Worm (Caenorhabditis elegans) whole organism, L2 larva: ENCODE measurements around the gene H03A11.13.

Experiments
- F13H6.1 ChIP-seq: sonication (generic microtip); optimal IDR thresholded peaks from 2 replicates; lab custom pipeline; 2016; ENCODE audit warnings: missing genetic modification characterization, missing compliant biosample characterization
- R02D3.7 ChIP-seq: fragments of 150-350 bp; optimal IDR thresholded peaks from 2 replicates; lab custom pipeline; 2014; ENCODE audit warnings: missing biosample characterization, missing genetic modification characterization
- Y55F3AM.14 ChIP-seq: fragments of 200-800 bp; sonication (Bioruptor generic); optimal IDR thresholded peaks from 2 replicates; lab custom pipeline; 2018; ENCODE audit warnings: mild to moderate bottlenecking, missing genetic modification characterization, missing compliant biosample characterization
- ZK546.5 ChIP-seq: sonication (generic microtip); optimal IDR thresholded peaks from 2 replicates; lab custom pipeline; 2017; ENCODE audit warnings: missing biosample characterization, missing genetic modification characterization
- alr-1 ChIP-seq: fragments of 150-350 bp; optimal IDR thresholded peaks from 2 replicates; lab custom pipeline; 2014; ENCODE audit warnings: missing biosample characterization, missing genetic modification characterization
- ama-1 ChIP-seq: fragments of 150-350 bp; optimal IDR thresholded peaks from 2 replicates; lab custom pipeline; 2018; ENCODE audit warnings: inconsistent platforms
- blmp-1 ChIP-seq: sonication (generic microtip); optimal IDR thresholded peaks from 2 replicates; lab custom pipeline; 2017; ENCODE audit warnings: missing genetic modification characterization, mild to moderate bottlenecking, missing compliant biosample characterization, antibody characterized with exemption, moderate library complexity; ENCODE audit not compliant: insufficient read depth
- ceh-16 ChIP-seq: fragments of 150-350 bp; optimal IDR thresholded peaks from 2 replicates; lab custom pipeline; 2014; ENCODE audit warnings: missing biosample characterization, missing genetic modification characterization
- ceh-82 ChIP-seq: fragments of 150-350 bp; optimal IDR thresholded peaks from 2 replicates; lab custom pipeline; 2014; ENCODE audit warnings: missing biosample characterization, missing genetic modification characterization
- crh-2 ChIP-seq: sonication (generic microtip); optimal IDR thresholded peaks from 2 replicates; lab custom pipeline; 2017; ENCODE audit warnings: missing biosample characterization, missing genetic modification characterization
- egl-27 ChIP-seq: sonication (generic microtip); optimal IDR thresholded peaks from 3 replicates; lab custom pipeline; 2017; ENCODE audit warnings: missing biosample characterization, missing genetic modification reagents, missing genetic modification characterization
- fos-1 ChIP-seq: fragments of 150-350 bp; optimal IDR thresholded peaks from 2 replicates; lab custom pipeline; 2014; ENCODE audit warnings: missing biosample characterization, missing genetic modification characterization
- gmeb-1 ChIP-seq: fragments of 150-350 bp; optimal IDR thresholded peaks from 2 replicates; lab custom pipeline; 2014; ENCODE audit warnings: missing biosample characterization, missing genetic modification characterization
- mab-5 ChIP-seq: fragments of 150-350 bp; optimal IDR thresholded peaks from 2 replicates; lab custom pipeline; 2014; ENCODE audit warnings: missing biosample characterization, missing genetic modification characterization
- nhr-129 ChIP-seq: fragments of 150-350 bp; optimal IDR thresholded peaks from 2 replicates; lab custom pipeline; 2014; ENCODE audit warnings: missing biosample characterization, missing genetic modification characterization
- nhr-21 ChIP-seq: fragments of 150-350 bp; optimal IDR thresholded peaks from 2 replicates; lab custom pipeline; 2014; ENCODE audit warnings: missing biosample characterization, missing genetic modification characterization
- nhr-23 ChIP-seq: fragments of 150-350 bp; optimal IDR thresholded peaks from 2 replicates; lab custom pipeline; 2014; ENCODE audit warnings: missing biosample characterization, missing genetic modification reagents, missing genetic modification characterization
- skn-1 ChIP-seq: sonication (generic microtip); optimal IDR thresholded peaks from 2 replicates; lab custom pipeline; 2017; ENCODE audit warnings: missing biosample characterization, missing genetic modification characterization
- sma-9 ChIP-seq, 2 experiments: fragments of 150-350 bp in 1 of 2; sonication (generic microtip) in 1 of 2; optimal IDR thresholded peaks; 2 replicates each; lab custom pipeline; 2014 to 2016; ENCODE audit warnings: missing genetic modification characterization in 2 of 2, mild to moderate bottlenecking in 1 of 2, missing biosample characterization in 1 of 2, missing compliant biosample characterization in 1 of 2, missing genetic modification reagents in 1 of 2, moderate library complexity in 1 of 2
- unc-55 ChIP-seq: fragments of 150-350 bp; sonication (generic microtip); optimal IDR thresholded peaks from 3 replicates; lab custom pipeline; 2014; ENCODE audit warnings: missing biosample characterization, missing genetic modification reagents, missing genetic modification characterization
- unc-62 ChIP-seq: fragments of 150-350 bp; optimal IDR thresholded peaks from 2 replicates; lab custom pipeline; 2014; ENCODE audit warnings: missing biosample characterization, missing genetic modification reagents, missing genetic modification characterization
- zag-1 ChIP-seq: fragments of 150-350 bp; optimal IDR thresholded peaks from 2 replicates; lab custom pipeline; 2014; ENCODE audit warnings: missing biosample characterization, missing genetic modification characterization
- ztf-11 ChIP-seq: sonication (generic microtip); optimal IDR thresholded peaks from 2 replicates; lab custom pipeline; 2017; ENCODE audit warnings: missing biosample characterization, missing genetic modification characterization

H03A11.13 gene

DNA sequence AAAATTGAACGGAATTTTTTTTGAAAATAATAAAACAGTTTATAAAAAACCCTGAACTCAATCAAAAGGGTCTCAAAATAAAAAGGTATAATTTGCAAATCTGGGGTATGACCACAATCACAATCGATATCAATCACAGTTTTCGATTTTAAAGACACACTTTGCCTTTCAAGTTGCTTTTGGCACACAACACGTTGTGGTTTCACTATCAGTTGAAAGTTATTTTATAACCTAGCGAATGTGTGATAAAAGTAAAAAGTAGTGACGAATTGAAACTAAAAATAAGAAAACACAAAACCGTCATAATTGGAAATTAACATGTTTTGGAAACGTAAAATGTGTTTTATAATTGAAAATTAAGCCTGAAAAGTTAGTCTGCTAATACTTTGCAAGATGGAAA, 45.3 kb downstream of the H03A11.13 start:
- TF ChIP-seq sma-9 (GFP tag; optimal IDR thresholded peaks at IDR 0.05; lab: Kevin White, UChicago) (peak; percentile 12), sma-9 (tag; optimal IDR thresholded peaks at IDR 0.05; lab: Kevin White, UChicago) (no peak), gmeb-1 (tag; lab: Kevin White, UChicago) (peak; percentile 22), ZK546.5 (tag; lab: Kevin White, UChicago) (no peak), crh-2 (tag; lab: Kevin White, UChicago) (peak; percentile 52), fos-1 (tag; lab: Kevin White, UChicago) (peak; percentile 61)

DNA sequence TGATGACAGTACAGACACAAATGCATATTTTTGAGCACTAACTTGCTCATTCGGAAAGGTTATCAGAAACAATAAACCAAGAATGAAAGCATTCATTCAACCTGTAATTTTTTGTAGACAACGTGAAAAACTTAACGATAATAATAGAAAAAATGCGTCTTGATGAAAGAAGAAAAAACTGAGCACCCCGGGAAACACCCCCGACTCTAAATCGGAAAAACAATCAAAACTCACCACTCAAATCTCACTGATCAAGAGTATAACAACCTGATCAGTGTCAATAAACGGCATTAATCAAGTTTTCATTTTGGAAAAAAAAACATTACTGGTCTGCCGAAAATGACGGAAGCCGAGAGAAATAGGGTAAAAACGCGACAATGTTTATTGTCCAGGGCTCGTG, 46.9 kb downstream of the H03A11.13 start, which contains the start of gene T10B10.8:
Gene T10B10.8, minus strand, starts transcription at position 101 of the 400 bp plus-strand sequence.
- TF ChIP-seq nhr-129 (no peak), skn-1 (no peak)

DNA sequence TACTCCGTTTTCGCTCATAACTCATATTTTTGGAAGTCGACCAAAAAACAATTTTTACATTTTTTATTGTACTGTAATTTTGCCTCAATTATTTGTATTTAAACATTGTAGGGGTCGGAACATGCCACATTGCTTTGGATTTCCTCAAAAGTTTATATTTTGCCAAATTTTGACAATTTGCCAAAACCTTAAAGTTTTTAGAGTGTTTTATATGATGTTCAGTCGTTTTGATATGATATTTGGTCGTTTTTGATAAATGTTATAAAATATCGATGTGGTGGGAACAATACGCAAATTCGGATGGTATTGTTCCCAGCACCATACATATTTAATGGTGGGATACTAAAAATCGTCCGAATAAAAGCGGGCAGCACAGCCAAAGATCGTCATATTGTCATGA, 48.9 kb downstream of the H03A11.13 start, which contains the start of gene T10B10.9:
Gene T10B10.9, plus strand, starts transcription at position 301 of the 400 bp plus-strand sequence.
- TF ChIP-seq egl-27 (tag; lab: Kevin White, UChicago) (no peak), ZK546.5 (tag; lab: Kevin White, UChicago) (no peak), ztf-11 (no peak), ama-1 (lab: Kevin White, UChicago) (no peak), Y55F3AM.14 (no peak), unc-62 (GFP tag; lab: Kevin White, UChicago) (no peak), alr-1 (tag; lab: Kevin White, UChicago) (no peak), ceh-82 (tag; lab: Kevin White, UChicago) (no peak), zag-1 (no peak), unc-55 (GFP tag; lab: Kevin White, UChicago) (no peak), fos-1 (tag; lab: Kevin White, UChicago) (no peak), blmp-1 (tag; lab: Kevin White, UChicago) (no peak), F13H6.1 (no peak), R02D3.7 (no peak), ceh-16 (tag; lab: Kevin White, UChicago) (no peak), nhr-23 (tag; lab: Kevin White, UChicago) (no peak), skn-1 (no peak), nhr-21 (tag; lab: Kevin White, UChicago) (no peak), crh-2 (tag; lab: Kevin White, UChicago) (no peak), mab-5 (tag; lab: Kevin White, UChicago) (no peak)
